Fruit fly (Drosophila melanogaster) whole organism, embryonic: ENCODE results near the gene NimC2.
A peak's percentile ranks its signal among the peaks of the same experiment; 100 is the strongest.

Experiments used
- Adf1 ChIP-seq: fragments of 200-800 bp; sonication (Bioruptor generic); IDR thresholded peaks from 2 replicates; pipeline ENCODE4 v1.3.6; 2022; ENCODE audit warnings: missing biosample characterization, missing genetic modification characterization
- Blimp-1 ChIP-seq: fragments of 200-800 bp; sonication (Bioruptor generic); optimal IDR thresholded peaks from 3 replicates; lab custom pipeline; 2018; ENCODE audit warnings: missing biosample characterization, missing genetic modification characterization, mild to moderate bottlenecking, moderate library complexity, missing genetic modification reagents
- BtbVII ChIP-seq: fragments of 200-800 bp; sonication (Bioruptor generic); optimal IDR thresholded peaks from 3 replicates; lab custom pipeline; 2017; ENCODE audit warnings: missing biosample characterization, mild to moderate bottlenecking, missing genetic modification characterization
- CG10654 ChIP-seq: fragments of 200-800 bp; sonication (Bioruptor generic); optimal IDR thresholded peaks from 2 replicates; lab custom pipeline; 2016; ENCODE audit warnings: missing biosample characterization, missing genetic modification characterization
- CG1233 ChIP-seq: fragments of 200-800 bp; sonication (Bioruptor generic); optimal IDR thresholded peaks from 4 replicates; lab custom pipeline; 2018; ENCODE audit warnings: missing biosample characterization, mild to moderate bottlenecking, missing genetic modification characterization
- CG13624 ChIP-seq: fragments of 200-800 bp; sonication (Bioruptor generic); optimal IDR thresholded peaks from 2 replicates; lab custom pipeline; 2016; ENCODE audit warnings: missing biosample characterization, missing genetic modification characterization
- CG13775 ChIP-seq: fragments of 200-800 bp; sonication (Bioruptor generic); optimal IDR thresholded peaks from 3 replicates; lab custom pipeline; 2017; ENCODE audit warnings: missing biosample characterization, mild to moderate bottlenecking, missing genetic modification characterization
- CG14667 ChIP-seq: fragments of 200-800 bp; sonication (Bioruptor generic); IDR thresholded peaks from 2 replicates; pipeline ENCODE4 v1.3.6; 2022; ENCODE audit warnings: missing biosample characterization, missing genetic modification characterization
- CG15073 ChIP-seq: fragments of 200-800 bp; sonication (Bioruptor generic); optimal IDR thresholded peaks from 2 replicates; lab custom pipeline; 2016; ENCODE audit warnings: missing biosample characterization, missing genetic modification characterization
- CG15479 ChIP-seq: fragments of 200-800 bp; sonication (Bioruptor generic); optimal IDR thresholded peaks from 3 replicates; lab custom pipeline; 2019; ENCODE audit warnings: missing biosample characterization, mild to moderate bottlenecking, missing genetic modification characterization, moderate library complexity
- CG18476 ChIP-seq: fragments of 200-800 bp; sonication (Bioruptor generic); optimal IDR thresholded peaks from 2 replicates; lab custom pipeline; 2016; ENCODE audit warnings: missing biosample characterization, mild to moderate bottlenecking, missing genetic modification characterization
- CG2199 ChIP-seq: fragments of 200-800 bp; sonication (Bioruptor generic); IDR thresholded peaks from 3 replicates; pipeline ENCODE4 v1.3.6; 2022; ENCODE audit warnings: missing biosample characterization, missing genetic modification characterization
- CG3065 ChIP-seq: fragments of 200-800 bp; sonication (Bioruptor generic); optimal IDR thresholded peaks from 2 replicates; lab custom pipeline; 2016; ENCODE audit warnings: missing biosample characterization, missing genetic modification characterization
- CG3163 ChIP-seq: fragments of 200-800 bp; sonication (Bioruptor generic); optimal IDR thresholded peaks from 3 replicates; lab custom pipeline; 2016; ENCODE audit warnings: missing biosample characterization, missing genetic modification characterization
- CG32532 ChIP-seq: fragments of 200-800 bp; sonication (Bioruptor generic); IDR thresholded peaks from 2 replicates; pipeline ENCODE4 v1.3.6; 2022; ENCODE audit warnings: missing biosample characterization, missing genetic modification characterization
- CG32772 ChIP-seq: fragments of 200-800 bp; sonication (Bioruptor generic); IDR thresholded peaks from 2 replicates; pipeline ENCODE4 v1.3.6; 2022; ENCODE audit warnings: missing biosample characterization, missing genetic modification characterization
- CG3995 ChIP-seq: fragments of 200-800 bp; sonication (Bioruptor generic); optimal IDR thresholded peaks from 3 replicates; lab custom pipeline; 2016; ENCODE audit warnings: missing biosample characterization, missing genetic modification characterization
- CG42726 ChIP-seq: fragments of 200-800 bp; sonication (Bioruptor generic); IDR thresholded peaks from 2 replicates; pipeline ENCODE4 v1.3.6; 2022; ENCODE audit warnings: missing biosample characterization, missing genetic modification characterization; ENCODE audit not compliant: partially characterized antibody
- CG8290 ChIP-seq, 3 experiments: fragments of 200-800 bp; sonication (Bioruptor generic); optimal IDR thresholded peaks; 2 replicates each; lab custom pipeline; 2016 to 2019; ENCODE audit warnings: missing biosample characterization in 3 of 3, missing genetic modification characterization in 3 of 3, mild to moderate bottlenecking in 2 of 3, moderate library complexity in 1 of 3
- D ChIP-seq, 2 experiments: fragments of 200-800 bp in 1 of 2; fragments of >200 bp in 1 of 2; sonication (Bioruptor generic) in 1 of 2; optimal IDR thresholded peaks; 2 replicates in 1 of 2; 3 replicates in 1 of 2; lab custom pipeline; 2017; ENCODE audit warnings: mild to moderate bottlenecking in 1 of 2, missing biosample characterization in 1 of 2, missing genetic modification characterization in 1 of 2, missing genetic modification reagents in 1 of 2
- Deaf1 ChIP-seq: fragments of 200-800 bp; optimal IDR thresholded peaks from 3 replicates; lab custom pipeline; 2019; ENCODE audit warnings: missing biosample characterization, mild to moderate bottlenecking, missing genetic modification characterization, moderate library complexity
- Dip2 ChIP-seq: fragments of 200-800 bp; sonication (Bioruptor generic); IDR thresholded peaks from 2 replicates; pipeline ENCODE4 v1.3.6; 2022; ENCODE audit warnings: missing biosample characterization, missing genetic modification characterization
- Fer1 ChIP-seq: fragments of 200-800 bp; sonication (Bioruptor generic); optimal IDR thresholded peaks from 2 replicates; lab custom pipeline; 2017; ENCODE audit warnings: missing biosample characterization, mild to moderate bottlenecking, missing genetic modification characterization
- H15 ChIP-seq: fragments of 200-800 bp; sonication (Bioruptor generic); IDR thresholded peaks from 3 replicates; pipeline ENCODE4 v1.3.6; 2022; ENCODE audit warnings: missing biosample characterization, missing genetic modification characterization
- HHEX ChIP-seq: fragments of 200-800 bp; sonication (Bioruptor generic); optimal IDR thresholded peaks from 3 replicates; lab custom pipeline; 2017; ENCODE audit warnings: missing biosample characterization, mild to moderate bottlenecking, missing genetic modification characterization, missing genetic modification reagents
- HLHmδ ChIP-seq: fragments of 200-800 bp; sonication (Bioruptor generic); optimal IDR thresholded peaks from 2 replicates; lab custom pipeline; 2018; ENCODE audit warnings: missing biosample characterization, mild to moderate bottlenecking, missing genetic modification characterization, moderate library complexity
- HmgZ ChIP-seq: fragments of 200-800 bp; sonication (Bioruptor generic); optimal IDR thresholded peaks from 2 replicates; lab custom pipeline; 2018; ENCODE audit warnings: missing biosample characterization, mild to moderate bottlenecking, missing genetic modification characterization
- Kr ChIP-seq: fragments of 200-800 bp; sonication (Bioruptor generic); optimal IDR thresholded peaks from 2 replicates; lab custom pipeline; 2017; ENCODE audit warnings: missing biosample characterization, mild to moderate bottlenecking, missing genetic modification characterization
- Med ChIP-seq: fragments of 200-800 bp; sonication (Bioruptor generic); peaks from one replicate; lab custom pipeline; 2016; ENCODE audit warnings: missing biosample characterization, missing genetic modification characterization, mild to moderate bottlenecking, inconsistent platforms, moderate library complexity
- NC2α ChIP-seq: fragments of 200-800 bp; sonication (Bioruptor generic); optimal IDR thresholded peaks from 2 replicates; lab custom pipeline; 2016; ENCODE audit warnings: missing biosample characterization, missing genetic modification characterization
- Opbp ChIP-seq: fragments of 200-800 bp; sonication (Bioruptor generic); IDR thresholded peaks from 3 replicates; pipeline ENCODE4 v1.3.6; 2022; ENCODE audit warnings: missing biosample characterization, missing genetic modification characterization; ENCODE audit not compliant: partially characterized antibody
- Side ChIP-seq: fragments of 200-800 bp; sonication (Bioruptor generic); optimal IDR thresholded peaks from 2 replicates; lab custom pipeline; 2016; ENCODE audit warnings: missing biosample characterization, missing genetic modification characterization
- Sry-β ChIP-seq: fragments of 200-800 bp; sonication (Bioruptor generic); optimal IDR thresholded peaks from 2 replicates; lab custom pipeline; 2018; ENCODE audit warnings: missing biosample characterization, mild to moderate bottlenecking, missing genetic modification characterization, moderate library complexity
- Stat92E ChIP-seq, 3 experiments: fragments of >200 bp in 2 of 3; fragments of 200-800 bp in 1 of 3; sonication (Bioruptor generic) in 1 of 3; optimal IDR thresholded peaks; 2 replicates each; lab custom pipeline; 2017 to 2019; ENCODE audit warnings: missing biosample characterization in 3 of 3, missing genetic modification characterization in 3 of 3, mild to moderate bottlenecking in 1 of 3, moderate library complexity in 1 of 3
- Taf1 ChIP-seq: fragments of 200-800 bp; sonication (Bioruptor generic); IDR thresholded peaks from 2 replicates; pipeline ENCODE4 v1.3.6; 2022; ENCODE audit warnings: missing biosample characterization, missing genetic modification characterization
- abd-A ChIP-seq: fragments of 200-800 bp; sonication (Bioruptor generic); optimal IDR thresholded peaks from 3 replicates; lab custom pipeline; 2019; ENCODE audit warnings: missing biosample characterization, mild to moderate bottlenecking, missing genetic modification characterization, moderate library complexity
- ac ChIP-seq: fragments of 200-800 bp; sonication (Bioruptor generic); optimal IDR thresholded peaks from 3 replicates; lab custom pipeline; 2017; ENCODE audit warnings: missing biosample characterization, mild to moderate bottlenecking, missing genetic modification characterization
- ara ChIP-seq: fragments of 200-800 bp; sonication (Bioruptor generic); IDR thresholded peaks from 2 replicates; pipeline ENCODE4 v1.3.6; 2022; ENCODE audit warnings: missing biosample characterization, missing genetic modification characterization
- chinmo ChIP-seq: fragments of 200-800 bp; sonication (Bioruptor generic); IDR thresholded peaks from 4 replicates; pipeline ENCODE4 v1.3.6; 2022; ENCODE audit warnings: missing biosample characterization, missing genetic modification characterization; ENCODE audit not compliant: partially characterized antibody
- eve ChIP-seq, 2 experiments: fragments of >200 bp; optimal IDR thresholded peaks; 2 replicates each; lab custom pipeline; 2017; ENCODE audit warnings: missing biosample characterization in 2 of 2, missing genetic modification characterization in 2 of 2
- gce ChIP-seq: fragments of 200-800 bp; sonication (Bioruptor generic); IDR thresholded peaks from 3 replicates; pipeline ENCODE4 v1.3.6; 2022; ENCODE audit warnings: missing biosample characterization, missing genetic modification characterization
- gro ChIP-seq: fragments of 200-800 bp; sonication (Bioruptor generic); optimal IDR thresholded peaks from 2 replicates; lab custom pipeline; 2016; ENCODE audit warnings: missing biosample characterization, missing genetic modification characterization
- h ChIP-seq: fragments of >200 bp; optimal IDR thresholded peaks from 2 replicates; lab custom pipeline; 2017
- her ChIP-seq: fragments of 200-800 bp; sonication (Bioruptor generic); optimal IDR thresholded peaks from 2 replicates; lab custom pipeline; 2016; ENCODE audit warnings: missing biosample characterization, missing genetic modification characterization
- jigr1 ChIP-seq: fragments of 200-800 bp; sonication (Bioruptor generic); IDR thresholded peaks from 3 replicates; pipeline ENCODE4 v1.3.6; 2022; ENCODE audit warnings: missing biosample characterization, missing genetic modification characterization
- jumu ChIP-seq: fragments of 200-800 bp; sonication (Bioruptor generic); optimal IDR thresholded peaks from 3 replicates; lab custom pipeline; 2016; ENCODE audit warnings: missing biosample characterization, missing genetic modification characterization
- kay ChIP-seq: fragments of 200-800 bp; sonication (Bioruptor generic); optimal IDR thresholded peaks from 2 replicates; lab custom pipeline; 2016; ENCODE audit warnings: missing biosample characterization, missing genetic modification characterization
- row ChIP-seq: fragments of 200-800 bp; sonication (Bioruptor generic); IDR thresholded peaks from 3 replicates; pipeline ENCODE4 v1.3.6; 2022; ENCODE audit warnings: missing biosample characterization, missing genetic modification characterization
- sisA ChIP-seq: fragments of 200-800 bp; sonication (Bioruptor generic); IDR thresholded peaks from 2 replicates; pipeline ENCODE4 v1.3.6; 2022; ENCODE audit warnings: missing biosample characterization, missing genetic modification characterization
- twi ChIP-seq: fragments of 200-800 bp; optimal IDR thresholded peaks from 2 replicates; lab custom pipeline; 2019; ENCODE audit warnings: missing biosample characterization, mild to moderate bottlenecking, missing genetic modification characterization, moderate library complexity
- wdn ChIP-seq: fragments of 200-800 bp; sonication (Bioruptor generic); IDR thresholded peaks from 2 replicates; pipeline ENCODE4 v1.3.6; 2022; ENCODE audit warnings: missing biosample characterization, missing genetic modification characterization

Gene NimC2

dm6 chr2L:14021646-14022129, 41.8 kb downstream of the NimC2 start (continued):
- TF ChIP-seq HmgZ (tag; lab: Kevin White, UChicago) (peak; percentile 30), her (GFP tag; lab: Kevin White, UChicago) (no peak), CG14667 (no peak), Opbp (0 out of 3 replicates have a peak, but pooled peaks have one; percentile 27), ac (GFP tag; lab: Kevin White, UChicago) (no peak), Adf1 (GFP tag; lab: Robert Waterston, UW) (peak; percentile 58; the same call in 1 of the 2 replicates), CG3065 (GFP tag; lab: Kevin White, UChicago) (no peak), CG10654 (GFP tag; lab: Kevin White, UChicago) (no peak), Sry-β (GFP tag; lab: Kevin White, UChicago) (no peak), twi (no peak), CG1233 (GFP tag; lab: Kevin White, UChicago) (no peak), jumu (GFP tag; lab: Kevin White, UChicago) (no peak), CG13624 (no peak), CG2199 (GFP tag; lab: Robert Waterston, UW) (peak; percentile 87; the same call in 2 of the 3 replicates), Taf1 (GFP tag; lab: Robert Waterston, UW) (no peak), gro (GFP tag; lab: Kevin White, UChicago) (peak; percentile 60), CG42726 (GFP tag; lab: Robert Waterston, UW) (peak; percentile 49), H15 (GFP tag; lab: Robert Waterston, UW) (no peak), NC2α (GFP tag; lab: Kevin White, UChicago) (no peak), CG32532 (no peak), HHEX (no peak), CG8290 (GFP tag; optimal IDR thresholded peaks at IDR 0.05; lab: Kevin White, UChicago) (no peak), CG8290 (tag; optimal IDR thresholded peaks at IDR 0.05; lab: Kevin White, UChicago) (peak in 1 of 2 experiments; percentile 84), Dip2 (GFP tag; lab: Robert Waterston, UW) (no peak), eve (GFP tag; optimal IDR thresholded peaks at IDR 0.05; lab: Kevin White, UChicago) (no peak), Blimp-1 (GFP tag; lab: Kevin White, UChicago) (no peak), gce (no peak), CG32772 (GFP tag; lab: Robert Waterston, UW) (no peak), CG18476 (no peak), CG15479 (GFP tag; lab: Kevin White, UChicago) (peak; percentile 44), h (no peak), chinmo (peak; percentile 100), CG3995 (GFP tag; lab: Kevin White, UChicago) (no peak), CG3163 (GFP tag; lab: Kevin White, UChicago) (peak; percentile 48), Side (GFP tag; lab: Kevin White, UChicago) (no peak), row (GFP tag; lab: Robert Waterston, UW) (no peak), Med (GFP tag; lab: Kevin White, UChicago) (peak; percentile 84), Kr (GFP tag; lab: Kevin White, UChicago) (no peak), ara (GFP tag; lab: Robert Waterston, UW) (no peak), kay (GFP tag; lab: Kevin White, UChicago) (no peak), Fer1 (GFP tag; lab: Kevin White, UChicago) (no peak), BtbVII (GFP tag; lab: Kevin White, UChicago) (no peak), Deaf1 (tag; lab: Kevin White, UChicago) (no peak), abd-A (peak; percentile 99), wdn (GFP tag; lab: Robert Waterston, UW) (no peak), sisA (no peak), Stat92E (GFP tag; optimal IDR thresholded peaks at IDR 0.05; lab: Kevin White, UChicago) (no peak), CG15073 (GFP tag; lab: Kevin White, UChicago) (no peak), D (optimal IDR thresholded peaks at IDR 0.05; lab: Kevin White, UChicago) (no peak), D (GFP tag; optimal IDR thresholded peaks at IDR 0.05; lab: Kevin White, UChicago) (no peak), CG13775 (no peak), jigr1 (GFP tag; lab: Robert Waterston, UW) (no peak), HLHmδ (peak; percentile 94)
